Fruit fly (Drosophila melanogaster): Measurements from ENCODE around the gene CG7668.

Gene CG7668

dm6 chr3L:19991714-19992231 is 10.8 kb upstream of the CG7668 start, which contains the start of the genes CG7646 and Nca (continued):
- no peak for TF ChIP-seq CG5180 (GFP tag; optimal IDR thresholded peaks at IDR 0.05)
- no peak for TF ChIP-seq CG2875 (GFP tag; optimal IDR thresholded peaks at IDR 0.05)
- TF ChIP-seq Usf (GFP tag; optimal IDR thresholded peaks at IDR 0.05), result no peak
- TF ChIP-seq Doc3 (GFP tag; IDR thresholded peaks at IDR 0.05; ENCODE audit: partially characterized antibody), result peak; percentile 86
- peak; percentile 85 for TF ChIP-seq CG42726 (GFP tag; IDR thresholded peaks at IDR 0.05; ENCODE audit: partially characterized antibody)
- TF ChIP-seq trh (GFP tag; optimal IDR thresholded peaks at IDR 0.05), result no peak
- peak; percentile 95 for TF ChIP-seq bbx (GFP tag; IDR thresholded peaks at IDR 0.05; ENCODE audit: partially characterized antibody)
- peak; percentile 95 for TF ChIP-seq CG6791 (GFP tag; IDR thresholded peaks at IDR 0.05; ENCODE audit: partially characterized antibody)
- no peak for TF ChIP-seq Bteb2 (GFP tag; optimal IDR thresholded peaks at IDR 0.05)
- TF ChIP-seq vnd (GFP tag; IDR thresholded peaks at IDR 0.05; ENCODE audit: partially characterized antibody), result peak; percentile 90
- peak; percentile 86 for TF ChIP-seq ato (GFP tag; IDR thresholded peaks at IDR 0.05; ENCODE audit: partially characterized antibody)
- peak; percentile 87 for TF ChIP-seq CG34224 (GFP tag; IDR thresholded peaks at IDR 0.05; ENCODE audit: partially characterized antibody)
- no peak for TF ChIP-seq CG9817 (tag; optimal IDR thresholded peaks at IDR 0.05)
- TF ChIP-seq CG17186 (GFP tag; optimal IDR thresholded peaks at IDR 0.05), result peak; percentile 6
- peak; percentile 85 for TF ChIP-seq unc-4 (GFP tag; IDR thresholded peaks at IDR 0.05; ENCODE audit: partially characterized antibody)
- TF ChIP-seq CG8281 (tag; optimal IDR thresholded peaks at IDR 0.05), result peak; percentile 47
- peak; percentile 60 for TF ChIP-seq Dp (GFP tag; optimal IDR thresholded peaks at IDR 0.05)
- TF ChIP-seq Ets65A (GFP tag), result peak; percentile 86
- TF ChIP-seq CG2120 (GFP tag; optimal IDR thresholded peaks at IDR 0.05), result peak; percentile 10
- no peak for TF ChIP-seq fd3F (GFP tag; optimal IDR thresholded peaks at IDR 0.05)
- TF ChIP-seq CG1233 (GFP tag; optimal IDR thresholded peaks at IDR 0.05), result no peak
- TF ChIP-seq CG7963 (GFP tag; IDR thresholded peaks at IDR 0.05; ENCODE audit: partially characterized antibody), result peak; percentile 91
- peak; percentile 46 for TF ChIP-seq CG14710 (tag; optimal IDR thresholded peaks at IDR 0.05)
- TF ChIP-seq zfh2 (GFP tag; optimal IDR thresholded peaks at IDR 0.05), result peak; percentile 38
- peak; percentile 76 for TF ChIP-seq CG17912 (GFP tag; optimal IDR thresholded peaks at IDR 0.05)
- peak; percentile 26 for TF ChIP-seq CG15601 (tag; optimal IDR thresholded peaks at IDR 0.05)
- no peak for TF ChIP-seq kah (GFP tag; optimal IDR thresholded peaks at IDR 0.05)
- TF ChIP-seq CG12391 (tag; optimal IDR thresholded peaks at IDR 0.05), result peak; percentile 49
- peak; percentile 60 for TF ChIP-seq MBD-R2 (GFP tag; IDR thresholded peaks at IDR 0.05)
- TF ChIP-seq Sox102F (GFP tag; optimal IDR thresholded peaks at IDR 0.05), result no peak
- TF ChIP-seq Bgb (GFP tag; IDR thresholded peaks at IDR 0.05; ENCODE audit: partially characterized antibody), result peak; percentile 96
- peak; percentile 13 for TF ChIP-seq phol (tag; optimal IDR thresholded peaks at IDR 0.05)
- peak; percentile 95 for TF ChIP-seq knrl (GFP tag; IDR thresholded peaks at IDR 0.05; ENCODE audit: partially characterized antibody)
- TF ChIP-seq sna (GFP tag; IDR thresholded peaks at IDR 0.05; ENCODE audit: partially characterized antibody), result peak; percentile 85
- peak; percentile 64 for TF ChIP-seq trem (tag; optimal IDR thresholded peaks at IDR 0.05)
- no peak for TF ChIP-seq CG12942 (GFP tag; optimal IDR thresholded peaks at IDR 0.05)
- TF ChIP-seq CG33557 (GFP tag; optimal IDR thresholded peaks at IDR 0.05), result peak; percentile 58
- TF ChIP-seq exex (tag; optimal IDR thresholded peaks at IDR 0.05), result no peak
- TF ChIP-seq CG4730 (GFP tag; IDR thresholded peaks at IDR 0.05), result no peak
- no peak for TF ChIP-seq Side (GFP tag; optimal IDR thresholded peaks at IDR 0.05)
- peak; percentile 50 for TF ChIP-seq CG8924 (tag; optimal IDR thresholded peaks at IDR 0.05)
- no peak for TF ChIP-seq Hey (tag; optimal IDR thresholded peaks at IDR 0.05)
- no peak for TF ChIP-seq bcd (GFP tag; optimal IDR thresholded peaks at IDR 0.05)
- TF ChIP-seq eve (GFP tag; optimal IDR thresholded peaks at IDR 0.05), result peak in 1 of 2 experiments; percentile 17
- TF ChIP-seq Hmr (GFP tag; optimal IDR thresholded peaks at IDR 0.05), result no peak
- TF ChIP-seq tgo (GFP tag; IDR thresholded peaks at IDR 0.05), result no peak
- TF ChIP-seq hb (GFP tag; IDR thresholded peaks at IDR 0.05; ENCODE audit: partially characterized antibody), result peak; percentile 90
- TF ChIP-seq CG7372 (GFP tag; IDR thresholded peaks at IDR 0.05), result no peak
